Worm (Caenorhabditis elegans) whole organism, mixed stage, embryonic: ENCODE measurements around the gene B0252.11.

ENCODE experiments used
- blmp-1 ChIP-seq: fragments of 150-350 bp; optimal IDR thresholded peaks from 2 replicates; lab custom pipeline; 2014; ENCODE audit warnings: missing biosample characterization, missing genetic modification characterization
- elt-3 ChIP-seq: fragments of 150-350 bp; optimal IDR thresholded peaks from 2 replicates; lab custom pipeline; 2014; ENCODE audit warnings: missing biosample characterization, missing genetic modification characterization
- ham-2 ChIP-seq: fragments of 200-800 bp; sonication (Bioruptor generic); optimal IDR thresholded peaks from 2 replicates; lab custom pipeline; 2018; ENCODE audit warnings: mild to moderate bottlenecking, missing genetic modification characterization, missing compliant biosample characterization
- lsy-2 ChIP-seq: fragments of 150-350 bp; optimal IDR thresholded peaks from 2 replicates; lab custom pipeline; 2014; ENCODE audit warnings: missing biosample characterization, missing genetic modification characterization
- nhr-76 ChIP-seq: sonication (generic microtip); optimal IDR thresholded peaks from 2 replicates; lab custom pipeline; 2017; ENCODE audit warnings: missing biosample characterization, missing genetic modification characterization
- ztf-11 ChIP-seq: fragments of 150-350 bp; optimal IDR thresholded peaks from 2 replicates; lab custom pipeline; 2014; ENCODE audit warnings: missing biosample characterization, missing genetic modification characterization

- TF ChIP-seq ham-2 (GFP tag; lab: Kevin White, UChicago): no peak
- no peak for TF ChIP-seq nhr-76 (tag; lab: Kevin White, UChicago)
- TF ChIP-seq lsy-2: no peak
- TF ChIP-seq ztf-11 (tag; lab: Kevin White, UChicago): no peak
- TF ChIP-seq blmp-1 (tag; lab: Kevin White, UChicago): no peak
- no peak for TF ChIP-seq elt-3
These were observed 1.3 kb upstream of the B0252.11 start, which contains the start of gene B0252.5 for ce11 chrII:6918862-6919261.
